Worm (Caenorhabditis elegans) whole organism, L4/young adult: ENCODE measurements around the gene trp-2.

ENCODE experiments used
- W03F9.2 ChIP-seq: fragments of 150-350 bp; optimal IDR thresholded peaks from 2 replicates; lab custom pipeline; 2014; ENCODE audit warnings: missing biosample characterization, missing genetic modification characterization
- dao-5 ChIP-seq: sonication (generic microtip); optimal IDR thresholded peaks from 2 replicates; lab custom pipeline; 2016; ENCODE audit warnings: missing genotype, missing genetic modification characterization, moderate library complexity, missing compliant biosample characterization
- him-1 ChIP-seq: sonication (generic microtip); optimal IDR thresholded peaks from 2 replicates; lab custom pipeline; 2016; ENCODE audit warnings: missing genotype, missing genetic modification reagents, missing genetic modification characterization, missing compliant biosample characterization

- TF ChIP-seq him-1 (no peak), W03F9.2 (tag; lab: Kevin White, UChicago) (no peak), dao-5 (tag; lab: Kevin White, UChicago) (no peak)
Measured at ce11 chrIII:1030965-1031364, 39.3 kb downstream of the trp-2 start, which contains the start of the genes clc-26 and E_BE45912.2.
